Worm (Caenorhabditis elegans) whole organism, early embryonic: Measurements from ENCODE around the gene sra-38.
A peak's percentile ranks its signal among the peaks of the same experiment; 100 is the strongest.

Experiments
- B0310.2 ChIP-seq: sonication (generic microtip); optimal IDR thresholded peaks from 2 replicates; lab custom pipeline; 2016; ENCODE audit warnings: mild to moderate bottlenecking, missing genetic modification characterization, missing compliant biosample characterization
- F13C5.2 ChIP-seq: sonication (generic microtip); optimal IDR thresholded peaks from 2 replicates; lab custom pipeline; 2017; ENCODE audit warnings: mild to moderate bottlenecking, missing genetic modification characterization, inconsistent platforms, missing compliant biosample characterization
- aly-1 ChIP-seq: sonication (generic microtip); optimal IDR thresholded peaks from 2 replicates; lab custom pipeline; 2016; ENCODE audit warnings: missing genetic modification characterization, missing compliant biosample characterization
- ama-1 ChIP-seq: fragments of 150-350 bp; optimal IDR thresholded peaks from 2 replicates; lab custom pipeline; 2014
- ceh-13 ChIP-seq: fragments of 200-800 bp; sonication (Bioruptor generic); optimal IDR thresholded peaks from 2 replicates; lab custom pipeline; 2018; ENCODE audit warnings: mild to moderate bottlenecking, missing genetic modification characterization, missing compliant biosample characterization
- ceh-36 ChIP-seq: sonication (generic microtip); optimal IDR thresholded peaks from 2 replicates; lab custom pipeline; 2016; ENCODE audit warnings: missing genetic modification characterization, inconsistent platforms, missing compliant biosample characterization
- ets-7 ChIP-seq: sonication (generic microtip); optimal IDR thresholded peaks from 2 replicates; lab custom pipeline; 2016; ENCODE audit warnings: missing genotype, missing genetic modification characterization, missing compliant biosample characterization
- flt-1 ChIP-seq: fragments of 200-800 bp; sonication (Bioruptor generic); IDR thresholded peaks from 2 replicates; pipeline ENCODE4 v1.3.6; 2022; ENCODE audit warnings: missing genetic modification characterization, missing compliant biosample characterization
- hmbx-1 ChIP-seq: sonication (generic microtip); optimal IDR thresholded peaks from 2 replicates; lab custom pipeline; 2016; ENCODE audit warnings: mild to moderate bottlenecking, missing genetic modification characterization, missing compliant biosample characterization
- hmg-4 ChIP-seq: fragments of 200-800 bp; sonication (Bioruptor generic); optimal IDR thresholded peaks from 2 replicates; lab custom pipeline; 2018; ENCODE audit warnings: mild to moderate bottlenecking, missing genetic modification characterization, missing compliant biosample characterization
- hnd-1 ChIP-seq: sonication (generic microtip); optimal IDR thresholded peaks from 2 replicates; lab custom pipeline; 2016; ENCODE audit warnings: missing genetic modification characterization, missing compliant biosample characterization
- pes-1 ChIP-seq: fragments of 200-800 bp; sonication (Bioruptor generic); IDR thresholded peaks from 2 replicates; pipeline ENCODE4 v1.3.6; 2022; ENCODE audit warnings: missing genetic modification reagents, missing genetic modification characterization, missing compliant biosample characterization
- scrt-1 ChIP-seq: fragments of 200-800 bp; sonication (Bioruptor generic); IDR thresholded peaks from 2 replicates; pipeline ENCODE4 v1.3.6; 2022; ENCODE audit warnings: missing genetic modification characterization, missing compliant biosample characterization
- sea-1 ChIP-seq: fragments of 200-800 bp; sonication (Bioruptor generic); conservative IDR thresholded peaks from 2 replicates; pipeline ENCODE4 v1.3.6; 2022; ENCODE audit warnings: missing genetic modification characterization, missing compliant biosample characterization
- tbx-11 ChIP-seq: fragments of 200-800 bp; sonication (Bioruptor generic); IDR thresholded peaks from 2 replicates; pipeline ENCODE4 v1.3.6; 2022; ENCODE audit warnings: missing genetic modification characterization, missing compliant biosample characterization
- tbx-37 ChIP-seq: fragments of 200-800 bp; sonication (Bioruptor generic); conservative IDR thresholded peaks from 2 replicates; pipeline ENCODE4 v1.3.6; 2022; ENCODE audit warnings: missing genetic modification reagents, missing genetic modification characterization, missing compliant biosample characterization
- tra-4 ChIP-seq: sonication (generic microtip); optimal IDR thresholded peaks from 2 replicates; lab custom pipeline; 2017; ENCODE audit warnings: missing genetic modification characterization, missing compliant biosample characterization

The sra-38 gene

DNA sequence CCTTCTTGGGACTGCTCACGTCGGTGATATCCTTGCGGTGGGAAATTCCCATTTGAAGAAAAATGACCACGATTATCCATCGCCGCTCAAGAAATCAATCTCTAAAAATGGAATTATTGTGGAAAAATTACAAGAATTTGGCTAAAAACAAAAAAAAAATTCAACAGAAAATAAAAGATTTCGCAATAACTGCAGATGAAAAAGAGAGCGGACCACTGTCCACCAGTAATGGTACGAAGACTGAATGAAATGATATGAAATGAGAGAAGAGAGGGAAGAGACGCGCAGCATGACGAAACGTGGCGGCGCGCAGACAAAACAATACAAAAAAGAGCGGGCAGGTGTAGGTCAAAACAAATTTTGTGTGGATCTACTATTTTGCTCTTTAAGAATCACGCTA lies 29.6 kb upstream of the sra-38 start, which contains the start of gene meg-1:
TSS of gene meg-1 (minus strand) at position 101 of the 400 bp plus-strand sequence.
- no peak for TF ChIP-seq pes-1 (GFP tag; lab: Robert Waterston, UW)
- TF ChIP-seq tbx-11 (GFP tag; lab: Robert Waterston, UW), result no peak
- no peak for TF ChIP-seq ceh-36 (tag; lab: Kevin White, UChicago)
- no peak for TF ChIP-seq hmg-4 (GFP tag; lab: Kevin White, UChicago)
- no peak for TF ChIP-seq flt-1 (GFP tag; lab: Robert Waterston, UW)
- TF ChIP-seq hnd-1 (tag; lab: Kevin White, UChicago), result no peak
- no peak for TF ChIP-seq aly-1
- no peak for TF ChIP-seq ets-7 (tag; lab: Kevin White, UChicago)
- TF ChIP-seq scrt-1 (GFP tag; lab: Robert Waterston, UW), result no peak
- TF ChIP-seq ama-1 (lab: Kevin White, UChicago), result no peak
- TF ChIP-seq tra-4, result no peak
- TF ChIP-seq sea-1, result no peak
- no peak for TF ChIP-seq F13C5.2 (tag; lab: Kevin White, UChicago)
- no peak for TF ChIP-seq hmbx-1 (tag; lab: Kevin White, UChicago)
- no peak for TF ChIP-seq tbx-37 (GFP tag; lab: Robert Waterston, UW)
- no peak for TF ChIP-seq B0310.2

DNA sequence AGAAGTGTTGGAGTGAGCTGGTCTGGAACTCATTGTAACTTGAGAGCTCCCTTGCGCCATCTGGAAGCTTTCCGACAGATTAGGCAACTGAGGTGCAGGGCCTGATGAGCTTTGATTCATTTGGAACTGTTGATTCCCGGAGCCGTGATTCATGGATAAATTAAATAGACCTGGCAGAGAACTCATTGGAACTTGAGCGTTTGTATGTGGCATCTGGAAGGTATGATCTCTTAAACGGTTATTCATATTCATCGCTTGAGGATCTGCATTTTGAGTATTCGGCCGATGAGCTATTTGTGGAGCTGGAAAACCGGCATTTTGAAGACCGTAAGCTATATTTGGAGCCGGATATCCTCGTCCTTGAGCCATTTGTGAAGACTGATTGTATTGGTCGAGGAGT lies 28.6 kb upstream of the sra-38 start:
- TF ChIP-seq F13C5.2 (tag; lab: Kevin White, UChicago) (no peak), scrt-1 (GFP tag; lab: Robert Waterston, UW) (no peak), pes-1 (GFP tag; lab: Robert Waterston, UW) (no peak), tbx-11 (GFP tag; lab: Robert Waterston, UW) (no peak), hmbx-1 (tag; lab: Kevin White, UChicago) (no peak), sea-1 (no peak), ceh-13 (GFP tag; lab: Kevin White, UChicago) (no peak), hnd-1 (tag; lab: Kevin White, UChicago) (no peak), flt-1 (GFP tag; lab: Robert Waterston, UW) (no peak), hmg-4 (GFP tag; lab: Kevin White, UChicago) (no peak), aly-1 (no peak), tra-4 (no peak), tbx-37 (GFP tag; lab: Robert Waterston, UW) (no peak), ets-7 (tag; lab: Kevin White, UChicago) (no peak), ama-1 (lab: Kevin White, UChicago) (no peak), ceh-36 (tag; lab: Kevin White, UChicago) (no peak), B0310.2 (no peak)

DNA sequence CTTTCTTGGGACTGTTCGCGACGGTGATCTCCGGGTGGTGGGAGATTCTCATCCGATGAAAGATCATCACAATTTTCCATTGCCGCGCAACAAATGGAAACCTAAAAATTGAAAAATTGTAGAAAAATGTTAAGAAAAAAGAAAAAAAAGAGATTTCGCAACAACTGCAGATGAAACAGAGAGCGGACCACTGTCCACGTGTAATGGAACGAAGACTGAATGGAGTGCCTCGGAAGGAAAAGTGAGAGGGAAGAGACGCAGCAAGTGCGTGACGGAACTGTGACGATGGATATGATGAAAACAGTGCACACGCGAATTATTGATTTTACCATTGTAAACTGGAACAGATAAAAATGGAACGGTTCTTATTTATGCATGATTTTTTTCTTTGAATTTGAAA lies 26.1 kb upstream of the sra-38 start, which contains the start of gene meg-2:
TSS of gene meg-2 (minus strand) at position 101 of the 400 bp plus-strand sequence.
- TF ChIP-seq tra-4 (no peak), sea-1 (no peak), hnd-1 (tag; lab: Kevin White, UChicago) (no peak), aly-1 (no peak), ama-1 (lab: Kevin White, UChicago) (no peak), hmbx-1 (tag; lab: Kevin White, UChicago) (no peak), ceh-36 (tag; lab: Kevin White, UChicago) (no peak), scrt-1 (GFP tag; lab: Robert Waterston, UW) (no peak), B0310.2 (no peak)

DNA sequence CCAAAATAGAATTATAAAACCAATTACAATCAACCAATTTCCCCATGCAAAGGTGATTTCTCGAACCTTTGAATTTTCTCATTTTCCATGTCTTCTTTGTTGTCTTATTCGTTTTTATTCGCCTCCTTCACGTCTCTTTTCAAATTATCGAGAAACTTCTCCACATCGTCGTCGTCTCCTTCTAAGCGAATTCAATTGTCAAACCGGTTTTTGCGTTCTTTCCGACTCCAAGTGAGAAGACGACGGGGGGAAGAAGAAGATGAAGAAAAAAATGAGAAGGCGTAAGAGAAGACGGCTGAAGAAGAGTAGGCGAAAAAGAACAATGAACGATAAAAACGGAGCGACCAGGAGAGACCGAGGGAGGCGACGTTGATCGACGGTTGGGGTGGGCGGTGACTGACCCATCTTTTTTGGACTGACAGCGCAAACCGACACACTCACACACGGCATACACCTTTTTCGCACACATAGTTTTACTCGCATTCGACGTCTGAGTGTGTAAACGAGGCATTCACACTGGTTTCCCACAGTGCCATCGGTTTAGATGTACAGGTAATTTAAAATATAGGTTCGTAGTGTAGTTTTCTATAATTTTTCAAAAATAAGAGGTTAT lies 20.5 kb upstream of the sra-38 start:
- TF ChIP-seq tbx-37 (GFP tag; lab: Robert Waterston, UW), result no peak
- no peak for TF ChIP-seq flt-1 (GFP tag; lab: Robert Waterston, UW)
- TF ChIP-seq aly-1, result no peak
- TF ChIP-seq F13C5.2 (tag; lab: Kevin White, UChicago), result no peak
- no peak for TF ChIP-seq tra-4
- peak; percentile 22 for TF ChIP-seq hmg-4 (GFP tag; lab: Kevin White, UChicago)
- TF ChIP-seq sea-1, result no peak

ce11 chrX:13918143-13918542 lies 18.2 kb upstream of the sra-38 start:
- TF ChIP-seq flt-1 (GFP tag; lab: Robert Waterston, UW) (no peak), tra-4 (no peak), F13C5.2 (tag; lab: Kevin White, UChicago) (no peak), tbx-37 (GFP tag; lab: Robert Waterston, UW) (no peak), pes-1 (GFP tag; lab: Robert Waterston, UW) (no peak), ceh-36 (tag; lab: Kevin White, UChicago) (no peak), ama-1 (lab: Kevin White, UChicago) (no peak), B0310.2 (no peak), hmbx-1 (tag; lab: Kevin White, UChicago) (no peak), hmg-4 (GFP tag; lab: Kevin White, UChicago) (no peak), ceh-13 (GFP tag; lab: Kevin White, UChicago) (no peak), tbx-11 (GFP tag; lab: Robert Waterston, UW) (no peak)

ce11 chrX:13917121-13917755 lies 17.3 kb upstream of the sra-38 start, which contains the start of gene ekl-5:
Gene ekl-5 (minus strand): TSS chrX:13917171.
- TF ChIP-seq pes-1 (GFP tag; lab: Robert Waterston, UW) (no peak), hmg-4 (GFP tag; lab: Kevin White, UChicago) (peak; percentile 11)

- TF ChIP-seq B0310.2, result no peak
Observed at ce11 chrX:13914289-13914688, 14.3 kb upstream of the sra-38 start, which contains the start of gene Y26E6A.2. Gene Y26E6A.2 (minus strand): TSS chrX:13914389.
